Fruit fly (Drosophila melanogaster) whole organism, adult: ENCODE data around the gene CG42375.

Experiments
- CG11617 ChIP-seq: fragments of 200-800 bp; sonication (Bioruptor generic); optimal IDR thresholded peaks from 2 replicates; lab custom pipeline; 2017; ENCODE audit warnings: mild to moderate bottlenecking, missing biosample characterization, missing genetic modification reagents, missing genetic modification characterization
- CG12768 ChIP-seq: fragments of 200-800 bp; sonication (Bioruptor generic); optimal IDR thresholded peaks from 2 replicates; lab custom pipeline; 2017; ENCODE audit warnings: missing biosample characterization, missing genetic modification characterization, mild to moderate bottlenecking, moderate library complexity, missing genetic modification reagents
- CG14711 ChIP-seq: fragments of 200-800 bp; sonication (Bioruptor generic); optimal IDR thresholded peaks from 2 replicates; lab custom pipeline; 2018; ENCODE audit warnings: missing biosample characterization, mild to moderate bottlenecking, missing genetic modification characterization, moderate library complexity
- CG1620 ChIP-seq: fragments of 200-800 bp; sonication (Bioruptor generic); optimal IDR thresholded peaks from 2 replicates; lab custom pipeline; 2016; ENCODE audit warnings: missing biosample characterization, missing genetic modification characterization
- CG33017 ChIP-seq: fragments of 200-800 bp; sonication (Bioruptor generic); optimal IDR thresholded peaks from 2 replicates; lab custom pipeline; 2018; ENCODE audit warnings: missing biosample characterization, mild to moderate bottlenecking, missing genetic modification characterization, moderate library complexity
- CG7101 ChIP-seq: fragments of 200-800 bp; sonication (Bioruptor generic); optimal IDR thresholded peaks from 2 replicates; lab custom pipeline; 2018; ENCODE audit warnings: missing biosample characterization, mild to moderate bottlenecking, missing genetic modification characterization, moderate library complexity
- Clk ChIP-seq: fragments of 200-800 bp; sonication (Bioruptor generic); optimal IDR thresholded peaks from 2 replicates; lab custom pipeline; 2017; ENCODE audit warnings: missing biosample characterization, missing genetic modification characterization
- Hr96 ChIP-seq: fragments of 200-800 bp; sonication (Bioruptor generic); optimal IDR thresholded peaks from 2 replicates; lab custom pipeline; 2016; ENCODE audit warnings: missing biosample characterization, missing genetic modification characterization
- bab1 ChIP-seq: fragments of 200-800 bp; sonication (Bioruptor generic); optimal IDR thresholded peaks from 3 replicates; lab custom pipeline; 2019; ENCODE audit warnings: missing biosample characterization, mild to moderate bottlenecking, missing genetic modification characterization, moderate library complexity
- cic ChIP-seq: fragments of 200-800 bp; sonication (Bioruptor generic); optimal IDR thresholded peaks from 2 replicates; lab custom pipeline; 2017; ENCODE audit warnings: missing biosample characterization, mild to moderate bottlenecking, missing genetic modification characterization, moderate library complexity
- kay ChIP-seq: fragments of 200-800 bp; sonication (Bioruptor generic); peaks from one replicate; lab custom pipeline; 2016; ENCODE audit warnings: missing biosample characterization, missing genetic modification characterization, borderline replicate concordance
- ovo ChIP-seq: fragments of 200-800 bp; sonication (Bioruptor generic); optimal IDR thresholded peaks from 2 replicates; lab custom pipeline; 2016; ENCODE audit warnings: missing biosample characterization, missing genetic modification characterization
- pad ChIP-seq: fragments of 200-800 bp; sonication (Bioruptor generic); optimal IDR thresholded peaks from 3 replicates; lab custom pipeline; 2017; ENCODE audit warnings: missing biosample characterization, missing genetic modification characterization, mild to moderate bottlenecking, moderate library complexity, missing genetic modification reagents
- tj ChIP-seq: fragments of 200-800 bp; sonication (Bioruptor generic); optimal IDR thresholded peaks from 3 replicates; lab custom pipeline; 2017; ENCODE audit warnings: missing biosample characterization, mild to moderate bottlenecking, missing genetic modification characterization, moderate library complexity

- TF ChIP-seq kay (GFP tag; lab: Kevin White, UChicago) (no peak), Clk (GFP tag; lab: Kevin White, UChicago) (no peak), pad (GFP tag; lab: Kevin White, UChicago) (no peak), CG7101 (no peak), CG33017 (tag; lab: Kevin White, UChicago) (no peak), CG11617 (no peak), CG14711 (tag; lab: Kevin White, UChicago) (no peak), ovo (GFP tag; lab: Kevin White, UChicago) (no peak), bab1 (GFP tag; lab: Kevin White, UChicago) (no peak), Hr96 (GFP tag; lab: Kevin White, UChicago) (no peak), cic (GFP tag; lab: Kevin White, UChicago) (no peak), tj (GFP tag; lab: Kevin White, UChicago) (no peak), CG1620 (no peak), CG12768 (GFP tag; lab: Kevin White, UChicago) (no peak)
These were observed 14.0 kb upstream of the CG42375 start, which contains the start of gene CG9312 for dm6 chr3R:13765456-13765855.
